Fruit fly (Drosophila melanogaster) S2 (cell line): ENCODE data around the gene CG15877.

Source experiments
- CG8478 ChIP-seq: fragments of >200 bp; optimal IDR thresholded peaks from 2 replicates; lab custom pipeline; 2018
- CTCF ChIP-seq, 2 experiments: fragments of >200 bp; optimal IDR thresholded peaks; 2 replicates each; lab custom pipeline; 2018

dm6 chr3L:2418769-2419168 lies 41.4 kb upstream of the CG15877 start:
- TF ChIP-seq CTCF (optimal IDR thresholded peaks at IDR 0.05; lab: Kevin White, UChicago) (no peak), CG8478 (no peak)
